Worm (Caenorhabditis elegans) whole organism, L4/young adult: Measurements from ENCODE around the gene C18E9.7.

Source experiments
- W03F9.2 ChIP-seq: fragments of 150-350 bp; optimal IDR thresholded peaks from 2 replicates; lab custom pipeline; 2014; ENCODE audit warnings: missing biosample characterization, missing genetic modification characterization
- dao-5 ChIP-seq: sonication (generic microtip); optimal IDR thresholded peaks from 2 replicates; lab custom pipeline; 2016; ENCODE audit warnings: missing genotype, missing genetic modification characterization, moderate library complexity, missing compliant biosample characterization
- him-1 ChIP-seq: sonication (generic microtip); optimal IDR thresholded peaks from 2 replicates; lab custom pipeline; 2016; ENCODE audit warnings: missing genotype, missing genetic modification reagents, missing genetic modification characterization, missing compliant biosample characterization

The C18E9.7 gene

ce11 chrII:9007741-9008140 is 25.2 kb upstream of the C18E9.7 start:
- TF ChIP-seq dao-5 (tag; lab: Kevin White, UChicago): no peak
- no peak for TF ChIP-seq W03F9.2
- no peak for TF ChIP-seq him-1 (tag; lab: Kevin White, UChicago)

- TF ChIP-seq W03F9.2: no peak
- TF ChIP-seq him-1 (tag; lab: Kevin White, UChicago): no peak
- no peak for TF ChIP-seq dao-5 (tag; lab: Kevin White, UChicago)
Measured at ce11 chrII:9005067-9005466, 22.5 kb upstream of the C18E9.7 start, which contains the start of gene F44G4.7. F44G4.7 (minus strand) TSS chrII:9005167.

ce11 chrII:9001743-9002222 is 19.2 kb upstream of the C18E9.7 start, which contains the start of gene F44G4.6:
F44G4.6 (minus strand) TSS chrII:9001793.
- no peak for TF ChIP-seq dao-5 (tag; lab: Kevin White, UChicago)
- TF ChIP-seq W03F9.2: no peak
- TF ChIP-seq him-1 (tag; lab: Kevin White, UChicago): no peak

ce11 chrII:9000331-9000730 is 17.7 kb upstream of the C18E9.7 start, which contains the start of gene F44G4.5:
F44G4.5 (minus strand) TSS chrII:9000431.
- TF ChIP-seq him-1 (tag; lab: Kevin White, UChicago) (no peak), W03F9.2 (no peak), dao-5 (tag; lab: Kevin White, UChicago) (no peak)

- TF ChIP-seq dao-5 (tag; lab: Kevin White, UChicago) (no peak), W03F9.2 (no peak), him-1 (tag; lab: Kevin White, UChicago) (no peak)
Measured at ce11 chrII:8997479-8997878, 14.9 kb upstream of the C18E9.7 start, which contains the start of the genes F44G4.3 and tdp-1. F44G4.3 (minus strand) TSS chrII:8997662. tdp-1 (plus strand) TSS chrII:8997825.

- no peak for TF ChIP-seq dao-5 (tag; lab: Kevin White, UChicago)
- TF ChIP-seq him-1 (tag; lab: Kevin White, UChicago): no peak
- no peak for TF ChIP-seq W03F9.2
Measured at ce11 chrII:8996064-8996463, 13.5 kb upstream of the C18E9.7 start, which contains the start of gene ndub-2. ndub-2 (plus strand) TSS chrII:8996364.

ce11 chrII:8994336-8994735 is 11.8 kb upstream of the C18E9.7 start, which contains the start of gene F44G4.1:
F44G4.1 (plus strand) TSS chrII:8994636.
- TF ChIP-seq W03F9.2 (no peak), dao-5 (tag; lab: Kevin White, UChicago) (no peak), him-1 (tag; lab: Kevin White, UChicago) (no peak)

- TF ChIP-seq dao-5 (tag; lab: Kevin White, UChicago) (no peak), W03F9.2 (no peak), him-1 (tag; lab: Kevin White, UChicago) (no peak)
Measured at ce11 chrII:8992780-8993179, 10.2 kb upstream of the C18E9.7 start, which contains the start of gene ooc-5. ooc-5 (plus strand) TSS chrII:8993160.

ce11 chrII:8991602-8992001 is 9.0 kb upstream of the C18E9.7 start:
- TF ChIP-seq W03F9.2: no peak
- no peak for TF ChIP-seq dao-5 (tag; lab: Kevin White, UChicago)
- TF ChIP-seq him-1 (tag; lab: Kevin White, UChicago): no peak

ce11 chrII:8990267-8990666 is 7.7 kb upstream of the C18E9.7 start:
- TF ChIP-seq W03F9.2 (no peak), him-1 (tag; lab: Kevin White, UChicago) (no peak), dao-5 (tag; lab: Kevin White, UChicago) (no peak)

- TF ChIP-seq dao-5 (tag; lab: Kevin White, UChicago) (no peak), W03F9.2 (no peak), him-1 (tag; lab: Kevin White, UChicago) (no peak)
Measured at ce11 chrII:8989444-8989843, 6.9 kb upstream of the C18E9.7 start, which contains the start of gene C18E9.9. C18E9.9 (minus strand) TSS chrII:8989544.

ce11 chrII:8987962-8988361 is 5.4 kb upstream of the C18E9.7 start, which contains the start of gene C18E9.8:
C18E9.8 (minus strand) TSS chrII:8988062.
- TF ChIP-seq dao-5 (tag; lab: Kevin White, UChicago): no peak
- TF ChIP-seq W03F9.2: no peak
- no peak for TF ChIP-seq him-1 (tag; lab: Kevin White, UChicago)

- TF ChIP-seq W03F9.2 (no peak), him-1 (tag; lab: Kevin White, UChicago) (no peak), dao-5 (tag; lab: Kevin White, UChicago) (no peak)
Measured at ce11 chrII:8973516-8974043, 9.0 kb downstream of the C18E9.7 start, which contains the start of gene tomm-40. tomm-40 (minus strand) TSS chrII:8973566.
